Fruit fly (Drosophila melanogaster) whole organism, embryonic: ENCODE results near the gene CG42819.
A peak's percentile ranks its signal among the peaks of the same experiment; 100 is the strongest.

ENCODE experiments used
- BEAF-32 ChIP-seq: fragments of 200-800 bp; sonication (Bioruptor generic); optimal IDR thresholded peaks from 3 replicates; lab custom pipeline; 2017; ENCODE audit warnings: missing biosample characterization, missing genetic modification characterization, mild to moderate bottlenecking, moderate library complexity, missing genetic modification reagents
- Bgb ChIP-seq: fragments of 200-800 bp; sonication (Bioruptor generic); IDR thresholded peaks from 2 replicates; pipeline ENCODE4 v1.3.6; 2022; ENCODE audit warnings: missing biosample characterization, missing genetic modification characterization; ENCODE audit not compliant: partially characterized antibody
- CG10267 ChIP-seq: fragments of 200-800 bp; sonication (Bioruptor generic); optimal IDR thresholded peaks from 2 replicates; lab custom pipeline; 2018; ENCODE audit warnings: missing biosample characterization, mild to moderate bottlenecking, missing genetic modification characterization, moderate library complexity
- CG10366 ChIP-seq: fragments of 200-800 bp; sonication (Bioruptor generic); IDR thresholded peaks from 2 replicates; pipeline ENCODE4 v1.3.6; 2022; ENCODE audit warnings: missing biosample characterization, missing genetic modification characterization
- CG10543 ChIP-seq: fragments of 200-800 bp; sonication (Bioruptor generic); optimal IDR thresholded peaks from 3 replicates; lab custom pipeline; 2017; ENCODE audit warnings: missing biosample characterization, mild to moderate bottlenecking, missing genetic modification characterization, moderate library complexity
- CG12104 ChIP-seq: fragments of 200-800 bp; sonication (Bioruptor generic); optimal IDR thresholded peaks from 3 replicates; lab custom pipeline; 2016; ENCODE audit warnings: missing biosample characterization, missing genetic modification characterization
- CG13424 ChIP-seq: fragments of 200-800 bp; sonication (Bioruptor generic); optimal IDR thresholded peaks from 2 replicates; lab custom pipeline; 2019; ENCODE audit warnings: missing biosample characterization, mild to moderate bottlenecking, missing genetic modification characterization, moderate library complexity
- CG14441 ChIP-seq: fragments of 200-800 bp; sonication (Bioruptor generic); IDR thresholded peaks from 2 replicates; pipeline ENCODE4 v1.3.6; 2022; ENCODE audit warnings: missing biosample characterization, missing genetic modification characterization
- CG14710 ChIP-seq: fragments of 200-800 bp; sonication (Bioruptor generic); optimal IDR thresholded peaks from 3 replicates; lab custom pipeline; 2019; ENCODE audit warnings: missing biosample characterization, mild to moderate bottlenecking, missing genetic modification characterization, moderate library complexity
- CG15479 ChIP-seq: fragments of 200-800 bp; sonication (Bioruptor generic); optimal IDR thresholded peaks from 3 replicates; lab custom pipeline; 2019; ENCODE audit warnings: missing biosample characterization, mild to moderate bottlenecking, missing genetic modification characterization, moderate library complexity
- CG17385 ChIP-seq: fragments of 200-800 bp; sonication (Bioruptor generic); optimal IDR thresholded peaks from 3 replicates; lab custom pipeline; 2018; ENCODE audit warnings: missing biosample characterization, mild to moderate bottlenecking, missing genetic modification characterization
- CG17912 ChIP-seq: fragments of 200-800 bp; sonication (Bioruptor generic); optimal IDR thresholded peaks from 2 replicates; lab custom pipeline; 2018; ENCODE audit warnings: missing biosample characterization, mild to moderate bottlenecking, missing genetic modification characterization
- CG30020 ChIP-seq: fragments of 200-800 bp; optimal IDR thresholded peaks from 2 replicates; lab custom pipeline; 2019; ENCODE audit warnings: missing biosample characterization, mild to moderate bottlenecking, missing genetic modification characterization, moderate library complexity
- CG31365 ChIP-seq: fragments of 200-800 bp; sonication (Bioruptor generic); optimal IDR thresholded peaks from 2 replicates; lab custom pipeline; 2018; ENCODE audit warnings: missing biosample characterization, mild to moderate bottlenecking, missing genetic modification characterization
- CG33557 ChIP-seq: fragments of 200-800 bp; sonication (Bioruptor generic); optimal IDR thresholded peaks from 2 replicates; lab custom pipeline; 2019; ENCODE audit warnings: missing biosample characterization, mild to moderate bottlenecking, missing genetic modification characterization, moderate library complexity
- CG4404 ChIP-seq: fragments of 200-800 bp; sonication (Bioruptor generic); IDR thresholded peaks from 2 replicates; pipeline ENCODE4 v1.3.6; 2022; ENCODE audit warnings: missing biosample characterization, missing genetic modification characterization
- CG5180 ChIP-seq: fragments of 200-800 bp; sonication (Bioruptor generic); optimal IDR thresholded peaks from 3 replicates; lab custom pipeline; 2017; ENCODE audit warnings: missing biosample characterization, missing genetic modification characterization, mild to moderate bottlenecking, moderate library complexity, missing genetic modification reagents
- CG6689 ChIP-seq: fragments of 200-800 bp; sonication (Bioruptor generic); IDR thresholded peaks from 2 replicates; pipeline ENCODE4 v1.3.6; 2022; ENCODE audit warnings: missing biosample characterization, missing genetic modification characterization
- CG8924 ChIP-seq: fragments of 200-800 bp; optimal IDR thresholded peaks from 3 replicates; lab custom pipeline; 2019; ENCODE audit warnings: missing biosample characterization, mild to moderate bottlenecking, missing genetic modification characterization, moderate library complexity
- CG9437 ChIP-seq: fragments of 200-800 bp; sonication (Bioruptor generic); optimal IDR thresholded peaks from 2 replicates; lab custom pipeline; 2018; ENCODE audit warnings: missing biosample characterization, mild to moderate bottlenecking, missing genetic modification characterization
- CG9609 ChIP-seq: fragments of 200-800 bp; sonication (Bioruptor generic); optimal IDR thresholded peaks from 3 replicates; lab custom pipeline; 2016; ENCODE audit warnings: missing biosample characterization, missing genetic modification characterization
- CG9817 ChIP-seq: fragments of 200-800 bp; sonication (Bioruptor generic); optimal IDR thresholded peaks from 2 replicates; lab custom pipeline; 2018; ENCODE audit warnings: missing biosample characterization, mild to moderate bottlenecking, missing genetic modification characterization, moderate library complexity
- CG9876 ChIP-seq: fragments of 200-800 bp; sonication (Bioruptor generic); optimal IDR thresholded peaks from 2 replicates; lab custom pipeline; 2016; ENCODE audit warnings: missing biosample characterization, missing genetic modification characterization
- CG9932 ChIP-seq: fragments of 200-800 bp; sonication (Bioruptor generic); IDR thresholded peaks from 2 replicates; pipeline ENCODE4 v1.3.6; 2022; ENCODE audit warnings: missing biosample characterization, missing genetic modification characterization
- D ChIP-seq, 2 experiments: fragments of 200-800 bp in 1 of 2; fragments of >200 bp in 1 of 2; sonication (Bioruptor generic) in 1 of 2; optimal IDR thresholded peaks; 2 replicates in 1 of 2; 3 replicates in 1 of 2; lab custom pipeline; 2017; ENCODE audit warnings: mild to moderate bottlenecking in 1 of 2, missing biosample characterization in 1 of 2, missing genetic modification characterization in 1 of 2, missing genetic modification reagents in 1 of 2
- Dip3 ChIP-seq: fragments of 200-800 bp; sonication (Bioruptor generic); optimal IDR thresholded peaks from 3 replicates; lab custom pipeline; 2016; ENCODE audit warnings: missing biosample characterization, missing genetic modification characterization
- Ets97D ChIP-seq: fragments of 200-800 bp; sonication (Bioruptor generic); optimal IDR thresholded peaks from 3 replicates; lab custom pipeline; 2016; ENCODE audit warnings: missing biosample characterization, missing genetic modification characterization
- Hmr ChIP-seq: fragments of 200-800 bp; sonication (Bioruptor generic); optimal IDR thresholded peaks from 3 replicates; lab custom pipeline; 2017; ENCODE audit warnings: mild to moderate bottlenecking, missing biosample characterization, missing genetic modification reagents, missing genetic modification characterization
- Hsf ChIP-seq: fragments of 200-800 bp; sonication (Bioruptor generic); optimal IDR thresholded peaks from 3 replicates; lab custom pipeline; 2016; ENCODE audit warnings: missing biosample characterization, missing genetic modification characterization
- Kr ChIP-seq: fragments of 200-800 bp; sonication (Bioruptor generic); optimal IDR thresholded peaks from 2 replicates; lab custom pipeline; 2017; ENCODE audit warnings: missing biosample characterization, mild to moderate bottlenecking, missing genetic modification characterization
- Meics ChIP-seq: fragments of 200-800 bp; sonication (Bioruptor generic); optimal IDR thresholded peaks from 2 replicates; lab custom pipeline; 2017; ENCODE audit warnings: missing biosample characterization, mild to moderate bottlenecking, missing genetic modification characterization
- Nf-YB ChIP-seq: fragments of 200-800 bp; sonication (Bioruptor generic); optimal IDR thresholded peaks from 3 replicates; lab custom pipeline; 2019; ENCODE audit warnings: missing biosample characterization, mild to moderate bottlenecking, missing genetic modification characterization, moderate library complexity
- Opbp ChIP-seq: fragments of 200-800 bp; sonication (Bioruptor generic); IDR thresholded peaks from 3 replicates; pipeline ENCODE4 v1.3.6; 2022; ENCODE audit warnings: missing biosample characterization, missing genetic modification characterization; ENCODE audit not compliant: partially characterized antibody
- Ptx1 ChIP-seq: fragments of 200-800 bp; sonication (Bioruptor generic); IDR thresholded peaks from 2 replicates; pipeline ENCODE4 v1.3.6; 2022; ENCODE audit warnings: missing biosample characterization, missing genetic modification characterization
- Xbp1 ChIP-seq: fragments of 200-800 bp; sonication (Bioruptor generic); optimal IDR thresholded peaks from 3 replicates; lab custom pipeline; 2016; ENCODE audit warnings: missing biosample characterization, mild to moderate bottlenecking, missing genetic modification characterization
- bbx ChIP-seq: fragments of 200-800 bp; sonication (Bioruptor generic); IDR thresholded peaks from 2 replicates; pipeline ENCODE4 v1.3.6; 2022; ENCODE audit warnings: missing biosample characterization, missing genetic modification characterization; ENCODE audit not compliant: partially characterized antibody
- dpn ChIP-seq, 2 experiments: fragments of 200-800 bp; sonication (Bioruptor generic); optimal IDR thresholded peaks; 3 replicates each; lab custom pipeline; 2016; ENCODE audit warnings: missing biosample characterization in 2 of 2, missing genetic modification characterization in 2 of 2
- emc ChIP-seq: fragments of 200-800 bp; sonication (Bioruptor generic); optimal IDR thresholded peaks from 2 replicates; lab custom pipeline; 2016; ENCODE audit warnings: missing biosample characterization, missing genetic modification characterization
- gfzf ChIP-seq: fragments of 200-800 bp; sonication (Bioruptor generic); optimal IDR thresholded peaks from 2 replicates; lab custom pipeline; 2016; ENCODE audit warnings: missing biosample characterization, mild to moderate bottlenecking, missing genetic modification characterization, moderate library complexity
- her ChIP-seq: fragments of 200-800 bp; sonication (Bioruptor generic); optimal IDR thresholded peaks from 2 replicates; lab custom pipeline; 2016; ENCODE audit warnings: missing biosample characterization, missing genetic modification characterization
- lola ChIP-seq, 3 experiments: fragments of >200 bp in 2 of 3; fragments of 200-800 bp in 1 of 3; sonication (Bioruptor generic) in 1 of 3; optimal IDR thresholded peaks; 2 replicates each; lab custom pipeline; 2017 to 2019; ENCODE audit warnings: missing biosample characterization in 3 of 3, missing genetic modification characterization in 3 of 3, mild to moderate bottlenecking in 1 of 3, moderate library complexity in 1 of 3
- sens ChIP-seq: fragments of 200-800 bp; sonication (Bioruptor generic); peaks from one replicate; lab custom pipeline; 2016; ENCODE audit warnings: missing biosample characterization, missing genetic modification characterization
- stwl ChIP-seq: fragments of 200-800 bp; sonication (Bioruptor generic); optimal IDR thresholded peaks from 3 replicates; lab custom pipeline; 2018; ENCODE audit warnings: missing biosample characterization, mild to moderate bottlenecking, missing genetic modification characterization, moderate library complexity
- tio ChIP-seq: fragments of 200-800 bp; sonication (Bioruptor generic); optimal IDR thresholded peaks from 2 replicates; lab custom pipeline; 2017; ENCODE audit warnings: missing biosample characterization, missing genetic modification characterization, inconsistent platforms
- unc-4 ChIP-seq: fragments of 200-800 bp; sonication (Bioruptor generic); IDR thresholded peaks from 2 replicates; pipeline ENCODE4 v1.3.6; 2022; ENCODE audit warnings: missing biosample characterization, missing genetic modification characterization; ENCODE audit not compliant: partially characterized antibody

CG42819 gene

DNA sequence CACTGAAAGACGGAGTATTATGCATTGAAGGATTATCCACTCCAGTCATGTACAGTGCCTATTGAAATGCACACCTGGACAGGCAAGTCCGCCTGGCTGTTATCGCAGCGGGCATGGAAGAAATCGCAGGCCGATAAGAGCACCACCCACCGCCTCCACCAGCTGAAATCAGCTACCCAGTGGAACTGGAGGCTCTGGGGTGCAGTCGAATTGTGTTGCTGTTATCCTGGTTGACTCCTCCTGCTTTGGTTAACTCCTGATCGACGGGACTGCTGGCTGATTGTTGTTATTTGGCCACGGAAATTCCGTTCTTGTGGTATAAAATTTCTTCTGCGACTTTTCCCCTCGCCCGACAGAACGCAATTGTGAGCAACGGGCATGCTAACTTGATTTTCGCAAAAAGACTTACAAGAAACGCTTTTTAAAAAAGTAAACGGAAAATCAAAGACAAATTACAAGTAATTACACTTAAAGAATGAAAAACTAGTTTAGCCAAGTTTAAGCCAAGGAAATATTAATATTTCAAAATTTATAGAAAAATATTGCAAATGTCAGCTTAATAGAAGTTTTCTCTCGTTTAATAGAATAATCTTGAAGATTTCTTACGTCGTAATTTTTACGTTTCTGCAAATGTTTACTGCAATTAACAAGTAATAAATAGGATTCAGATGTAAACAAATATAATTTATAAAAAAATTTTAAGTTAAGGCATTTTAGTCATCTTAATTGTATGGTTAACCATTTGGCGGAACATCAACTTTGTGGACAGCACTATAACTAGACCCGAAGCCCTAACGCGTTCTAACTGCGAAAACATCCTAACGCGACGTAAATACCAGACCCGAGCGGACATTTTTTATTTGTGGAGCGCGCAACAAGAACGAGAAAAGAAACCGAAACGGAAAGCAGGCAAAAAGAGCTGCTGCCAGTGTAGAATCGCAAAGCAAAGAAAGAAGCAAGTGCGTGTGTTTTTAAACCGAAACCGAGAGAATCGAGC lies 26.1 kb upstream of the CG42819 start, which contains the start of the genes CG13398 and Akap200 (continued):
- TF ChIP-seq Dip3 (GFP tag; lab: Kevin White, UChicago) (no peak), sens (GFP tag; lab: Kevin White, UChicago) (peak; percentile 90), CG17912 (GFP tag; lab: Kevin White, UChicago) (peak; percentile 24), bbx (GFP tag; lab: Robert Waterston, UW) (no peak; the same call in 1 of the 2 replicates), CG31365 (no peak), CG10267 (tag; lab: Kevin White, UChicago) (peak; percentile 47), her (GFP tag; lab: Kevin White, UChicago) (peak; percentile 99), Ptx1 (GFP tag; lab: Robert Waterston, UW) (0 out of 2 replicates have a peak, but pooled peaks have one; percentile 32), BEAF-32 (GFP tag; lab: Kevin White, UChicago) (peak; percentile 16), Opbp (GFP tag; lab: Robert Waterston, UW) (peak; percentile 43; the same call in 1 of the 3 replicates), stwl (tag; lab: Kevin White, UChicago) (peak; percentile 1), CG10366 (no peak), CG12104 (GFP tag; lab: Kevin White, UChicago) (peak; percentile 14), CG14441 (GFP tag; lab: Robert Waterston, UW) (0 out of 2 replicates have a peak, but pooled peaks have one; percentile 17), CG30020 (tag; lab: Kevin White, UChicago) (peak; percentile 31), dpn (GFP tag; optimal IDR thresholded peaks at IDR 0.05; lab: Kevin White, UChicago) (peak in 1 of 2 experiments; percentile 9), Xbp1 (GFP tag; lab: Kevin White, UChicago) (peak; percentile 39), Bgb (0 out of 2 replicates have a peak, but pooled peaks have one; percentile 19), CG9876 (GFP tag; lab: Kevin White, UChicago) (no peak), CG10543 (peak; percentile 57), CG9817 (tag; lab: Kevin White, UChicago) (peak; percentile 33), CG9437 (GFP tag; lab: Kevin White, UChicago) (peak; percentile 57), CG5180 (GFP tag; lab: Kevin White, UChicago) (no peak), CG17385 (GFP tag; lab: Kevin White, UChicago) (peak; percentile 23), CG9932 (GFP tag; lab: Robert Waterston, UW) (peak; percentile 55), tio (GFP tag; lab: Kevin White, UChicago) (peak; percentile 52), Nf-YB (GFP tag; lab: Kevin White, UChicago) (no peak), Meics (GFP tag; lab: Kevin White, UChicago) (peak; percentile 3), emc (GFP tag; lab: Kevin White, UChicago) (no peak), CG6689 (0 out of 2 replicates have a peak, but pooled peaks have one; percentile 35), CG4404 (GFP tag; lab: Robert Waterston, UW) (no peak), Hmr (GFP tag; lab: Kevin White, UChicago) (peak; percentile 3), D (optimal IDR thresholded peaks at IDR 0.05; lab: Kevin White, UChicago) (no peak), D (GFP tag; optimal IDR thresholded peaks at IDR 0.05; lab: Kevin White, UChicago) (no peak), Hsf (peak; percentile 16), lola (GFP tag; optimal IDR thresholded peaks at IDR 0.05; lab: Kevin White, UChicago) (peak in 1 of 3 experiments; percentile 50), gfzf (peak; percentile 80), CG8924 (tag; lab: Kevin White, UChicago) (peak; percentile 46), unc-4 (no peak), CG15479 (GFP tag; lab: Kevin White, UChicago) (peak; percentile 20), Ets97D (GFP tag; lab: Kevin White, UChicago) (peak; percentile 36), Kr (GFP tag; lab: Kevin White, UChicago) (peak; percentile 12), CG14710 (peak; percentile 66), CG9609 (GFP tag; lab: Kevin White, UChicago) (no peak), CG13424 (tag; lab: Kevin White, UChicago) (peak; percentile 46), CG33557 (GFP tag; lab: Kevin White, UChicago) (peak; percentile 6)
